Worm (Caenorhabditis elegans) whole organism, L4 larva: ENCODE measurements around the gene wht-7.

Source experiments
- F37D6.2 ChIP-seq: sonication (generic microtip); optimal IDR thresholded peaks from 2 replicates; lab custom pipeline; 2016; ENCODE audit warnings: mild to moderate bottlenecking, missing genetic modification characterization, missing compliant biosample characterization
- T20F7.1 ChIP-seq: fragments of 200-800 bp; sonication (Bioruptor generic); optimal IDR thresholded peaks from 2 replicates; lab custom pipeline; 2018; ENCODE audit warnings: mild to moderate bottlenecking, missing genetic modification characterization, missing compliant biosample characterization
- T26A8.4 ChIP-seq: fragments of 200-800 bp; sonication (Bioruptor generic); IDR thresholded peaks from 2 replicates; pipeline ENCODE4 v1.3.6; 2022; ENCODE audit warnings: missing genetic modification characterization, missing compliant biosample characterization
- Y48G9A.11 ChIP-seq: fragments of 200-800 bp; sonication (Bioruptor generic); IDR thresholded peaks from 2 replicates; pipeline ENCODE4 v1.3.6; 2022; ENCODE audit warnings: missing genetic modification reagents, missing genetic modification characterization, missing compliant biosample characterization
- ZK546.5 ChIP-seq, 2 experiments: sonication (generic microtip); optimal IDR thresholded peaks; 2 replicates each; lab custom pipeline; 2017; ENCODE audit warnings: missing biosample characterization in 2 of 2, missing genetic modification characterization in 2 of 2
- ceh-20 ChIP-seq: fragments of 200-800 bp; sonication (Bioruptor generic); IDR thresholded peaks from 2 replicates; pipeline ENCODE4 v1.3.6; 2022; ENCODE audit warnings: missing genetic modification reagents, missing genetic modification characterization, missing compliant biosample characterization
- ceh-62 ChIP-seq: sonication (generic microtip); optimal IDR thresholded peaks from 2 replicates; lab custom pipeline; 2017; ENCODE audit warnings: missing biosample characterization, missing genetic modification characterization
- daf-16 ChIP-seq, 3 experiments: sonication (generic microtip); optimal IDR thresholded peaks; 2 replicates each; lab custom pipeline; 2016 to 2017; ENCODE audit warnings: missing genetic modification characterization in 3 of 3, missing genetic modification reagents in 3 of 3, mild to moderate bottlenecking in 2 of 3, missing compliant biosample characterization in 2 of 3, missing biosample characterization in 1 of 3, moderate library complexity in 1 of 3
- daf-19 ChIP-seq: fragments of 200-800 bp; sonication (Bioruptor generic); conservative IDR thresholded peaks from 2 replicates; pipeline ENCODE4 v1.3.6; 2022; ENCODE audit warnings: missing genetic modification characterization, missing compliant biosample characterization
- dmd-6 ChIP-seq: fragments of 200-800 bp; sonication (Bioruptor generic); IDR thresholded peaks from 2 replicates; pipeline ENCODE4 v1.3.6; 2022; ENCODE audit warnings: missing genetic modification reagents, missing genetic modification characterization, missing compliant biosample characterization
- dpl-1 ChIP-seq: fragments of 150-350 bp; optimal IDR thresholded peaks from 2 replicates; lab custom pipeline; 2014; ENCODE audit warnings: missing biosample characterization, missing genetic modification reagents, missing genetic modification characterization
- duxl-1 ChIP-seq: sonication (generic microtip); optimal IDR thresholded peaks from 2 replicates; lab custom pipeline; 2016; ENCODE audit warnings: mild to moderate bottlenecking, missing genetic modification characterization, moderate library complexity, missing compliant biosample characterization; ENCODE audit not compliant: poor library complexity
- dve-1 ChIP-seq: sonication (generic microtip); optimal IDR thresholded peaks from 2 replicates; lab custom pipeline; 2017; ENCODE audit warnings: antibody characterized with exemption, mild to moderate bottlenecking, missing genetic modification characterization, missing compliant biosample characterization; ENCODE audit not compliant: insufficient read depth
- egl-27 ChIP-seq: sonication (generic microtip); optimal IDR thresholded peaks from 3 replicates; lab custom pipeline; 2017; ENCODE audit warnings: missing biosample characterization, missing genetic modification reagents, missing genetic modification characterization
- fkh-10 ChIP-seq: fragments of 150-350 bp; optimal IDR thresholded peaks from 2 replicates; lab custom pipeline; 2014; ENCODE audit warnings: missing biosample characterization, missing genetic modification reagents, missing genetic modification characterization
- hif-1 ChIP-seq, 2 experiments: sonication (generic microtip); optimal IDR thresholded peaks; 2 replicates each; lab custom pipeline; 2016 to 2017; ENCODE audit warnings: missing compliant biosample characterization in 2 of 2, missing genetic modification characterization in 2 of 2, missing genetic modification reagents in 2 of 2, missing genotype in 2 of 2, mild to moderate bottlenecking in 1 of 2
- hlh-11 ChIP-seq: fragments of 200-800 bp; sonication (Bioruptor generic); optimal IDR thresholded peaks from 2 replicates; lab custom pipeline; 2018; ENCODE audit warnings: mild to moderate bottlenecking, missing genetic modification characterization, missing compliant biosample characterization
- hlh-30 ChIP-seq: sonication (generic microtip); optimal IDR thresholded peaks from 2 replicates; lab custom pipeline; 2017; ENCODE audit warnings: antibody characterized with exemption, mild to moderate bottlenecking, missing genetic modification characterization, missing compliant biosample characterization; ENCODE audit not compliant: insufficient read depth
- hmg-1.1 ChIP-seq: fragments of 200-800 bp; sonication (Bioruptor generic); IDR thresholded peaks from 2 replicates; pipeline ENCODE4 v1.3.6; 2022; ENCODE audit warnings: missing genetic modification reagents, missing genetic modification characterization, missing compliant biosample characterization
- lin-1 ChIP-seq: fragments of 200-800 bp; sonication (Bioruptor generic); IDR thresholded peaks from 2 replicates; pipeline ENCODE4 v1.3.6; 2022; ENCODE audit warnings: missing genetic modification reagents, missing genetic modification characterization, missing compliant biosample characterization
- lin-13 ChIP-seq: fragments of 150-350 bp; optimal IDR thresholded peaks from 2 replicates; lab custom pipeline; 2014; ENCODE audit warnings: missing biosample characterization, missing genetic modification reagents, missing genetic modification characterization
- lin-15B ChIP-seq: fragments of 150-350 bp; sonication (generic microtip); optimal IDR thresholded peaks from 3 replicates; lab custom pipeline; 2014; ENCODE audit warnings: missing biosample characterization, missing genetic modification characterization
- lsy-2 ChIP-seq, 2 experiments: fragments of 150-350 bp in 1 of 2; sonication (generic microtip) in 1 of 2; optimal IDR thresholded peaks; 2 replicates each; lab custom pipeline; 2014 to 2017; ENCODE audit warnings: missing biosample characterization in 2 of 2, missing genetic modification characterization in 2 of 2
- mdt-29 ChIP-seq: fragments of 200-800 bp; sonication (Bioruptor generic); IDR thresholded peaks from 2 replicates; pipeline ENCODE4 v1.3.6; 2022; ENCODE audit warnings: missing genetic modification reagents, missing genetic modification characterization, missing compliant biosample characterization
- mep-1 ChIP-seq: fragments of 150-350 bp; sonication (generic microtip); optimal IDR thresholded peaks from 3 replicates; lab custom pipeline; 2014; ENCODE audit warnings: missing biosample characterization, missing genetic modification characterization
- mes-2 ChIP-seq: sonication (generic microtip); optimal IDR thresholded peaks from 2 replicates; lab custom pipeline; 2016; ENCODE audit warnings: missing genotype, mild to moderate bottlenecking, missing genetic modification characterization, missing compliant biosample characterization; ENCODE audit not compliant: poor library complexity, severe bottlenecking
- nhr-102 ChIP-seq: sonication (generic microtip); optimal IDR thresholded peaks from 2 replicates; lab custom pipeline; 2016; ENCODE audit warnings: mild to moderate bottlenecking, missing genetic modification characterization, moderate library complexity, missing compliant biosample characterization
- nhr-11 ChIP-seq: fragments of 150-350 bp; optimal IDR thresholded peaks from 2 replicates; lab custom pipeline; 2014; ENCODE audit warnings: missing biosample characterization, missing genetic modification characterization
- nhr-28 ChIP-seq: fragments of 150-350 bp; optimal IDR thresholded peaks from 2 replicates; lab custom pipeline; 2014; ENCODE audit warnings: missing biosample characterization, missing genetic modification characterization
- nhr-42 ChIP-seq: fragments of 200-800 bp; sonication (Bioruptor generic); IDR thresholded peaks from 2 replicates; pipeline ENCODE4 v1.3.6; 2022; ENCODE audit warnings: missing genetic modification characterization, missing compliant biosample characterization
- nhr-6 ChIP-seq: fragments of 150-350 bp; optimal IDR thresholded peaks from 2 replicates; lab custom pipeline; 2014; ENCODE audit warnings: missing biosample characterization, missing genetic modification characterization
- nhr-77 ChIP-seq: fragments of 150-350 bp; optimal IDR thresholded peaks from 2 replicates; lab custom pipeline; 2014; ENCODE audit warnings: missing biosample characterization, missing genetic modification characterization
- pha-4 ChIP-seq, 2 experiments: fragments of 150-350 bp in 1 of 2; fragments of 200-800 bp in 1 of 2; sonication (Bioruptor generic) in 1 of 2; IDR thresholded peaks in 1 of 2; optimal IDR thresholded peaks in 1 of 2; 2 replicates each; pipeline versions ENCODE4 v1.3.6 to Lab custom; 2014 to 2022; ENCODE audit warnings: missing genetic modification characterization in 2 of 2, missing genetic modification reagents in 2 of 2, missing biosample characterization in 1 of 2, missing compliant biosample characterization in 1 of 2
- pqm-1 ChIP-seq: sonication (generic microtip); optimal IDR thresholded peaks from 2 replicates; lab custom pipeline; 2017; ENCODE audit warnings: missing biosample characterization, missing genetic modification characterization
- rbr-2 ChIP-seq: sonication (generic microtip); optimal IDR thresholded peaks from 2 replicates; lab custom pipeline; 2016; ENCODE audit warnings: missing genotype, missing genetic modification characterization, missing compliant biosample characterization
- set-16 ChIP-seq: fragments of 200-800 bp; sonication (Bioruptor generic); IDR thresholded peaks from 2 replicates; pipeline ENCODE4 v1.3.6; 2022; ENCODE audit warnings: missing genetic modification reagents, missing genetic modification characterization, missing compliant biosample characterization
- snpc-4 ChIP-seq: fragments of 150-350 bp; optimal IDR thresholded peaks from 2 replicates; lab custom pipeline; 2014; ENCODE audit warnings: missing biosample characterization, missing genetic modification characterization
- tra-1 ChIP-seq: fragments of 200-800 bp; sonication (Bioruptor generic); IDR thresholded peaks from 2 replicates; pipeline ENCODE4 v1.3.6; 2022; ENCODE audit warnings: missing genetic modification reagents, missing genetic modification characterization, missing compliant biosample characterization
- unc-62 ChIP-seq, 3 experiments: fragments of 150-350 bp in 1 of 3; sonication (generic microtip); optimal IDR thresholded peaks in 2 of 3; peaks in 1 of 3; 1 replicate in 1 of 3; 2 replicates in 2 of 3; lab custom pipeline; 2014 to 2017; ENCODE audit warnings: missing biosample characterization in 3 of 3, missing genetic modification characterization in 3 of 3, missing genetic modification reagents in 3 of 3, missing genotype in 1 of 3
- zag-1 ChIP-seq: fragments of 150-350 bp; optimal IDR thresholded peaks from 2 replicates; lab custom pipeline; 2014; ENCODE audit warnings: missing biosample characterization, missing genetic modification characterization
- zfp-2 ChIP-seq: sonication (generic microtip); optimal IDR thresholded peaks from 2 replicates; lab custom pipeline; 2016; ENCODE audit warnings: mild to moderate bottlenecking, missing genetic modification characterization, missing compliant biosample characterization
- ztf-7 ChIP-seq: fragments of 150-350 bp; optimal IDR thresholded peaks from 2 replicates; lab custom pipeline; 2014; ENCODE audit warnings: missing biosample characterization, missing genetic modification characterization

Gene wht-7

ce11 chrIII:6176761-6177160 is 27.4 kb upstream of the wht-7 start, which contains the start of gene F42A10.6:
Gene F42A10.6 (minus strand): TSS chrIII:6176861.
- TF ChIP-seq Y48G9A.11 (GFP tag; lab: Robert Waterston, UW) (no peak), dmd-6 (peak; percentile 43), nhr-28 (tag; lab: Kevin White, UChicago) (peak; percentile 8), set-16 (no peak), pqm-1 (tag; lab: Kevin White, UChicago) (peak; percentile 48), unc-62 (GFP tag; optimal IDR thresholded peaks at IDR 0.05 in 1 of 2; lab: Kevin White, UChicago) (peak in 1 of 2 experiments; percentile 57), unc-62 (tag; optimal IDR thresholded peaks at IDR 0.05; lab: Kevin White, UChicago) (no peak)

ce11 chrIII:6176172-6176571 is 26.8 kb upstream of the wht-7 start:
- TF ChIP-seq lin-1 (GFP tag; lab: Robert Waterston, UW) (no peak), lin-15B (tag; lab: Kevin White, UChicago) (no peak), nhr-6 (tag; lab: Kevin White, UChicago) (no peak), nhr-102 (tag; lab: Kevin White, UChicago) (no peak), egl-27 (no peak), ceh-20 (GFP tag; lab: Robert Waterston, UW) (no peak), snpc-4 (tag; lab: Kevin White, UChicago) (no peak), ZK546.5 (tag; optimal IDR thresholded peaks at IDR 0.05; lab: Kevin White, UChicago) (no peak)

ce11 chrIII:6173020-6173597 is 23.7 kb upstream of the wht-7 start, which contains the start of the genes abcf-3 and F42A10.5:
Gene abcf-3 (plus strand): TSS chrIII:6173403.
Gene F42A10.5 (minus strand): TSS chrIII:6173477.
- TF ChIP-seq mep-1 (tag; lab: Kevin White, UChicago) (peak; percentile 71), nhr-11 (peak; percentile 60), dpl-1 (GFP tag; lab: Kevin White, UChicago) (peak; percentile 74), fkh-10 (no peak), F37D6.2 (peak; percentile 36), ceh-62 (no peak), unc-62 (GFP tag; optimal IDR thresholded peaks at IDR 0.05 in 1 of 2; lab: Kevin White, UChicago) (peak in 1 of 2 experiments; percentile 80), unc-62 (tag; optimal IDR thresholded peaks at IDR 0.05; lab: Kevin White, UChicago) (no peak), pha-4 (GFP tag; IDR thresholded peaks at IDR 0.05; lab: Robert Waterston, UW) (no peak), pha-4 (tag; optimal IDR thresholded peaks at IDR 0.05; lab: Kevin White, UChicago) (peak; percentile 30), mdt-29 (GFP tag; lab: Robert Waterston, UW) (no peak), daf-19 (GFP tag; lab: Robert Waterston, UW) (no peak), dve-1 (tag; lab: Kevin White, UChicago) (peak; percentile 72), hif-1 (tag; optimal IDR thresholded peaks at IDR 0.05; lab: Kevin White, UChicago) (peak in 1 of 2 experiments; percentile 65), mes-2 (tag; lab: Kevin White, UChicago) (peak; percentile 79), zfp-2 (tag; lab: Kevin White, UChicago) (no peak), egl-27 (no peak), duxl-1 (peak; percentile 5), rbr-2 (tag; lab: Kevin White, UChicago) (peak; percentile 52), T26A8.4 (GFP tag; lab: Robert Waterston, UW) (peak; percentile 29; the same call in 1 of the 2 replicates), tra-1 (GFP tag; lab: Robert Waterston, UW) (no peak), zag-1 (tag; lab: Kevin White, UChicago) (no peak), nhr-102 (tag; lab: Kevin White, UChicago) (peak; percentile 15), ZK546.5 (tag; optimal IDR thresholded peaks at IDR 0.05; lab: Kevin White, UChicago) (no peak), nhr-77 (tag; lab: Kevin White, UChicago) (peak; percentile 72), hlh-11 (tag; lab: Kevin White, UChicago) (peak; percentile 56), hlh-30 (tag; lab: Kevin White, UChicago) (peak; percentile 37), dmd-6 (peak; percentile 53), ztf-7 (tag; lab: Kevin White, UChicago) (peak; percentile 4), nhr-42 (GFP tag; lab: Robert Waterston, UW) (no peak), T20F7.1 (GFP tag; lab: Kevin White, UChicago) (peak; percentile 63), daf-16 (GFP tag; optimal IDR thresholded peaks at IDR 0.05; lab: Kevin White, UChicago) (no peak), daf-16 (tag; optimal IDR thresholded peaks at IDR 0.05; lab: Kevin White, UChicago) (peak; percentile 22), lsy-2 (tag; optimal IDR thresholded peaks at IDR 0.05; lab: Kevin White, UChicago) (peak in 1 of 2 experiments; percentile 84), lin-13 (GFP tag; lab: Kevin White, UChicago) (peak; percentile 23), hmg-1.1 (GFP tag; lab: Robert Waterston, UW) (0 out of 2 replicates have a peak, but pooled peaks have one; percentile 29)
